Fruit fly (Drosophila melanogaster) whole organism, adult: Measurements from ENCODE around the gene feo.

Source experiments
- CG11617 ChIP-seq: fragments of 200-800 bp; sonication (Bioruptor generic); optimal IDR thresholded peaks from 2 replicates; lab custom pipeline; 2017; ENCODE audit warnings: mild to moderate bottlenecking, missing biosample characterization, missing genetic modification reagents, missing genetic modification characterization
- CG12768 ChIP-seq: fragments of 200-800 bp; sonication (Bioruptor generic); optimal IDR thresholded peaks from 2 replicates; lab custom pipeline; 2017; ENCODE audit warnings: missing biosample characterization, missing genetic modification characterization, mild to moderate bottlenecking, moderate library complexity, missing genetic modification reagents
- CG14711 ChIP-seq: fragments of 200-800 bp; sonication (Bioruptor generic); optimal IDR thresholded peaks from 2 replicates; lab custom pipeline; 2018; ENCODE audit warnings: missing biosample characterization, mild to moderate bottlenecking, missing genetic modification characterization, moderate library complexity
- CG1620 ChIP-seq: fragments of 200-800 bp; sonication (Bioruptor generic); optimal IDR thresholded peaks from 2 replicates; lab custom pipeline; 2016; ENCODE audit warnings: missing biosample characterization, missing genetic modification characterization
- CG33017 ChIP-seq: fragments of 200-800 bp; sonication (Bioruptor generic); optimal IDR thresholded peaks from 2 replicates; lab custom pipeline; 2018; ENCODE audit warnings: missing biosample characterization, mild to moderate bottlenecking, missing genetic modification characterization, moderate library complexity
- CG5204 ChIP-seq: fragments of 200-800 bp; sonication (Bioruptor generic); optimal IDR thresholded peaks from 2 replicates; lab custom pipeline; 2016; ENCODE audit warnings: missing biosample characterization, missing genetic modification characterization
- CG7045 ChIP-seq: fragments of 200-800 bp; sonication (Bioruptor generic); optimal IDR thresholded peaks from 2 replicates; lab custom pipeline; 2017; ENCODE audit warnings: missing biosample characterization, mild to moderate bottlenecking, missing genetic modification characterization
- CG7101 ChIP-seq: fragments of 200-800 bp; sonication (Bioruptor generic); optimal IDR thresholded peaks from 2 replicates; lab custom pipeline; 2018; ENCODE audit warnings: missing biosample characterization, mild to moderate bottlenecking, missing genetic modification characterization, moderate library complexity
- Clk ChIP-seq: fragments of 200-800 bp; sonication (Bioruptor generic); optimal IDR thresholded peaks from 2 replicates; lab custom pipeline; 2017; ENCODE audit warnings: missing biosample characterization, missing genetic modification characterization
- Crg-1 ChIP-seq: fragments of 200-800 bp; sonication (Bioruptor generic); optimal IDR thresholded peaks from 2 replicates; lab custom pipeline; 2016; ENCODE audit warnings: missing biosample characterization, missing genetic modification characterization
- Hr96 ChIP-seq: fragments of 200-800 bp; sonication (Bioruptor generic); optimal IDR thresholded peaks from 2 replicates; lab custom pipeline; 2016; ENCODE audit warnings: missing biosample characterization, missing genetic modification characterization
- Mnt ChIP-seq: fragments of 200-800 bp; sonication (Bioruptor generic); optimal IDR thresholded peaks from 2 replicates; lab custom pipeline; 2016; ENCODE audit warnings: missing biosample characterization, mild to moderate bottlenecking, missing genetic modification characterization
- bab1 ChIP-seq: fragments of 200-800 bp; sonication (Bioruptor generic); optimal IDR thresholded peaks from 3 replicates; lab custom pipeline; 2019; ENCODE audit warnings: missing biosample characterization, mild to moderate bottlenecking, missing genetic modification characterization, moderate library complexity
- cic ChIP-seq: fragments of 200-800 bp; sonication (Bioruptor generic); optimal IDR thresholded peaks from 2 replicates; lab custom pipeline; 2017; ENCODE audit warnings: missing biosample characterization, mild to moderate bottlenecking, missing genetic modification characterization, moderate library complexity
- cnc ChIP-seq, 2 experiments: fragments of >200 bp; optimal IDR thresholded peaks; 2 replicates each; lab custom pipeline; 2017
- kay ChIP-seq: fragments of 200-800 bp; sonication (Bioruptor generic); peaks from one replicate; lab custom pipeline; 2016; ENCODE audit warnings: missing biosample characterization, missing genetic modification characterization, borderline replicate concordance
- ovo ChIP-seq: fragments of 200-800 bp; sonication (Bioruptor generic); optimal IDR thresholded peaks from 2 replicates; lab custom pipeline; 2016; ENCODE audit warnings: missing biosample characterization, missing genetic modification characterization
- pad ChIP-seq: fragments of 200-800 bp; sonication (Bioruptor generic); optimal IDR thresholded peaks from 3 replicates; lab custom pipeline; 2017; ENCODE audit warnings: missing biosample characterization, missing genetic modification characterization, mild to moderate bottlenecking, moderate library complexity, missing genetic modification reagents
- tj ChIP-seq: fragments of 200-800 bp; sonication (Bioruptor generic); optimal IDR thresholded peaks from 3 replicates; lab custom pipeline; 2017; ENCODE audit warnings: missing biosample characterization, mild to moderate bottlenecking, missing genetic modification characterization, moderate library complexity
- toe ChIP-seq: fragments of 200-800 bp; sonication (Bioruptor generic); optimal IDR thresholded peaks from 2 replicates; lab custom pipeline; 2016; ENCODE audit warnings: missing biosample characterization, missing genetic modification characterization

feo gene

DNA sequence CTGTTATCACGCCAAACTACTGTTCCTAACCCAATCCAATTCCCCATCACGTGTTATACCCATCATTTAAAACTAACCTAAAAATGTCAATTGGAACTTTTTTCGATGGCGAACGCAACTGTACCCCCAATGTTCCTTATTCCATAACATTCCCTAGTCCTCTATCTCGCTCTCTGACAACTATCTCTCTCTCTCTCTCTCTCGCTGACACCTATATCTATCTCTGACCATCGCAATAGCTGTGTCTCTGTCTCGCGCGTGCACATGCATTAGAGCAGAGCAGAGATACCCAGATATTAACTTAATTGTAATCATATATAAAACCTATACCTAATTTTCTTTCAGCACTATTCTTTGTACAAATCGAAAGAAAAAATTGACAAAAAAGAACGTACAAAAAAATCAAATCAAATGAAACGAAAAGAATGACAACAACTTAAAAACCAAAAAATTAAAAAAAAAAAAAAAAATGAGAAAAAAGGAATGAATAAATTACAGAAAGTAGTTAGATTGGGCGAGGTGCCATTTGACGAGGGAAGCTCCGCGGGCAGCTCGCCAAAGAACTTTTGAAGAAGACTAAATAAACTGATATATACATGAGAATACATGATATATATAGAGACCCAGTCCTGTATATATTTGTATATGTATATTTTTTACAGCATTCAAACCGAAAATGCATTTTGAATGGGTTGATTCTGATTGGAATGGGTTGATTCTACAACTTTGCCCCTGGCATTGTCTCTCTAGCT is 11.1 kb upstream of the feo start:
- TF ChIP-seq kay, result peak; percentile 78
- TF ChIP-seq CG1620 (GFP tag; lab: Kevin White, UChicago), result no peak

DNA sequence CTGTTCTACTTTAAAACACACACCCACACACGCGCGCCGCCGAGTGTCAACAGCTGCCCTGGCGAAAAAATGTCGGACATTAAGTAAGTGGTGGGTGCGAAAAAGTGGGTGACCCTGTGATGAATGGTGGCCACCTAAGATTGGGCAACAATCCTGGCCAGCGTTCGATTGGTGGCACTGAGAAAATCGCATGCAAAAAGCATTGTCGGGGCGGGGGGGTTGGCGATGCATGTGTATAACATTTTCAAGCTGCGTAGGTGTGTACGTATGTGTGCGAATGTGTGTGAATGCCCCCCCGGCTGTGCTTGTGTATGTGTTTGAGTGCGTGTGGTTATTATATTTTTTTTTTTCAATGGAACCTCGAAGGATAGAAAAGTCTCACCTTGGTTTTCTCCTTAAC is 3.2 kb upstream of the feo start:
- TF ChIP-seq Clk (GFP tag; lab: Kevin White, UChicago) (no peak), CG14711 (tag; lab: Kevin White, UChicago) (no peak), Mnt (GFP tag; lab: Kevin White, UChicago) (peak; percentile 62), CG12768 (GFP tag; lab: Kevin White, UChicago) (no peak)

DNA sequence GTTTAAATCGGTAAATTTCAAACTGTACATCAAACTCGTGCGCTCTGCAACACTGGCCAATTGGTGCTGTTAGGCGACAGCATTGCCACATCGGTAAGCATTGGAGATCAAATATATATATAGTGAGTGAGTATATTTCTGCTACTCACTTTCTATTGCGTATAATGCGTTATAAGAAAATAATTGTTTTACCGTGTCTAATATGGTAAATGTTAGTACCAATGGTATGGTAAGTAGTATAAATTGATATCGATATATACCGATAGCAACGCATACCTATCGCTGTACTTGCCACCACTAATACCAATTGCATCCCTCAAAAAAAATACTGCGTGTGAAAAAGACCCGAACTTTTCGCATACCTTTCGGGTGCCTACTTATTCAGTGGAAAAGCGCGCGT is 2.7 kb upstream of the feo start, which contains the start of the genes sofe and CG2186:
TSS of gene sofe (minus strand) at position 38 of the 400 bp plus-strand sequence.
TSS of gene CG2186 (plus strand) at position 280 of the 400 bp plus-strand sequence.
- TF ChIP-seq cic (GFP tag; lab: Kevin White, UChicago) (no peak), CG1620 (GFP tag; lab: Kevin White, UChicago) (peak; percentile 84), CG7045 (GFP tag; lab: Kevin White, UChicago) (no peak), pad (GFP tag; lab: Kevin White, UChicago) (peak; percentile 43), bab1 (GFP tag; lab: Kevin White, UChicago) (peak; percentile 73), Mnt (GFP tag; lab: Kevin White, UChicago) (peak; percentile 63), tj (GFP tag; lab: Kevin White, UChicago) (peak; percentile 35), Crg-1 (peak; percentile 60), CG5204 (GFP tag; lab: Kevin White, UChicago) (no peak), CG14711 (tag; lab: Kevin White, UChicago) (peak; percentile 61), kay (no peak), toe (peak; percentile 75), CG7101 (tag; lab: Kevin White, UChicago) (peak; percentile 77), CG33017 (tag; lab: Kevin White, UChicago) (no peak), Clk (GFP tag; lab: Kevin White, UChicago) (no peak), CG11617 (GFP tag; lab: Kevin White, UChicago) (peak; percentile 5), cnc (optimal IDR thresholded peaks at IDR 0.05; lab: Kevin White, UChicago) (no peak), Hr96 (no peak), CG12768 (GFP tag; lab: Kevin White, UChicago) (no peak), ovo (GFP tag; lab: Kevin White, UChicago) (peak; percentile 92)

DNA sequence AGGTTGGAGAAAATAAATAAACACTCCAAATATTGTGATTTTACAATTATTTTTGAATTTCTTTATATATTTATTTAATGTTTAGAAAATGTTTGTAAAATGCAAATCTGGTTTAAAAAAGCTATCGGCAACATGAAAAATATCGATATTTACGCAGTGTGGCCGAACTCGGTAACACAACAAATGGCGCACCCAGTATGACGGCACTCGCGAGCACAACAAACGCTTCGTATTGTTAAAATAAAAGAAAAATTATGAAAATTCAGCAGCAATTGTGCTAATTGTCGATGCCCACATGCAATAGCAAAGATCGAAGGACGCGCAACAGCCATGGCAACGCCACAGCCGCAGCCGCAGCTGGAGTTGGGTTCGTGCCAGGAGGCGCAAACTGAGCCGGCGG is 6.1 kb downstream of the feo start, which contains the start of gene CG2202:
TSS of gene CG2202 (plus strand) at position 193 of the 400 bp plus-strand sequence.
- TF ChIP-seq Hr96, result no peak
- no peak for TF ChIP-seq pad (GFP tag; lab: Kevin White, UChicago)
- TF ChIP-seq CG14711 (tag; lab: Kevin White, UChicago), result peak; percentile 15
- TF ChIP-seq CG33017 (tag; lab: Kevin White, UChicago), result no peak
- peak; percentile 34 for TF ChIP-seq Mnt (GFP tag; lab: Kevin White, UChicago)
- peak; percentile 53 for TF ChIP-seq bab1 (GFP tag; lab: Kevin White, UChicago)
- peak; percentile 10 for TF ChIP-seq tj (GFP tag; lab: Kevin White, UChicago)

DNA sequence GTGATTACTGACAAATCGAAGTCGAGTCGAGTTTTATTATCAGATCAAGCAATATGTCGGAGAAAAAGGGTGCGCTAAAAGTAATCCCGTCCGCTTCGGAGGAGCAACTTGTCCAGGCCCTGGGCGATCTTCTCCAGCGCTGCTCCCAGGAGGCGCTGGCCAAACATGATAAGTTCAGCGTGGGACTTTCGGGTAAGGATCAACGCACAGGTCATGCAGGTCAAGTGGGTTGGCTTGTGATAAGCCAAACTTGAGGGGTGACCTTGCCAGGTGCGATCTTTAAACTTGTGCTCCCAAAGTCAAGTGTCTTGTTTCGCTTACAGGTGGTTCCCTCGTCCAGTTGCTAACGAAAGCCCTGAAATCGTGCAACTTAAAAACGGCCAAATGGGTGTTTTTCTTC is 7.2 kb downstream of the feo start:
- TF ChIP-seq CG7045 (GFP tag; lab: Kevin White, UChicago), result no peak
- no peak for TF ChIP-seq CG33017 (tag; lab: Kevin White, UChicago)
- TF ChIP-seq pad (GFP tag; lab: Kevin White, UChicago), result no peak
- TF ChIP-seq kay, result no peak
- TF ChIP-seq Mnt (GFP tag; lab: Kevin White, UChicago), result no peak
- no peak for TF ChIP-seq cic (GFP tag; lab: Kevin White, UChicago)
- TF ChIP-seq Clk (GFP tag; lab: Kevin White, UChicago), result no peak

DNA sequence GAGAGGGAATG is 7.4 kb downstream of the feo start, which contains the start of gene Pgls:
TSS of gene Pgls (plus strand) at position 3 of the 11 bp plus-strand sequence.
- TF ChIP-seq bab1 (GFP tag; lab: Kevin White, UChicago), result no peak

DNA sequence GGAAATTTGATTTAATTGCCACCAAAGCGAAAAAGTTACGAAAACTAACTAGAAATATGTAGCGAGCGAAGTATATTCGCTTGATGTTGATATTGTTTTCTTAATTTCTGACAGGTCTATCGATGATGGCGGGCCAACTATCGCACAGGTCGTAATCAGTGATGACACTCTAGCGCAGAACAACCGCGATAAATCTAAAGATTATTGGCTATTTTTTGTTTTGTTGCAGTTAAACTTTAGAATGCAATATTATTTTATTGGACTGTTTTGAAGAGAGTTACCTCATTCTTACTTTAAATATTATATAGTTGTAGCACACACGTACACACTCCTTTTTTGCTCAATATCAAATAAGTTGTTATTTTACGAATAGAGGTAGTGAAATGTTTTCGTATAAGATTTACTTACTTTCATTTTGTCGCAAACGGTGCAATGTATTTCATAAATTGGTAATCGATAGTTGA is 7.7 kb downstream of the feo start, which contains the start of gene sbr:
TSS of gene sbr (minus strand) at position 121 of the 464 bp plus-strand sequence.
- TF ChIP-seq Crg-1 (peak; percentile 60), CG1620 (GFP tag; lab: Kevin White, UChicago) (peak; percentile 45), bab1 (GFP tag; lab: Kevin White, UChicago) (no peak), Hr96 (no peak), Clk (GFP tag; lab: Kevin White, UChicago) (no peak), CG14711 (tag; lab: Kevin White, UChicago) (peak; percentile 12), CG33017 (tag; lab: Kevin White, UChicago) (no peak), cnc (optimal IDR thresholded peaks at IDR 0.05; lab: Kevin White, UChicago) (no peak), CG5204 (GFP tag; lab: Kevin White, UChicago) (no peak), CG11617 (GFP tag; lab: Kevin White, UChicago) (peak; percentile 36), CG7045 (GFP tag; lab: Kevin White, UChicago) (no peak), pad (GFP tag; lab: Kevin White, UChicago) (peak; percentile 31), CG12768 (GFP tag; lab: Kevin White, UChicago) (no peak), CG7101 (tag; lab: Kevin White, UChicago) (peak; percentile 48), toe (peak; percentile 45), ovo (GFP tag; lab: Kevin White, UChicago) (no peak), Mnt (GFP tag; lab: Kevin White, UChicago) (no peak), kay (no peak), cic (GFP tag; lab: Kevin White, UChicago) (no peak), tj (GFP tag; lab: Kevin White, UChicago) (no peak)
